Worm (Caenorhabditis elegans): ENCODE results near the gene Y40A1A.3.

Gene Y40A1A.3

DNA sequence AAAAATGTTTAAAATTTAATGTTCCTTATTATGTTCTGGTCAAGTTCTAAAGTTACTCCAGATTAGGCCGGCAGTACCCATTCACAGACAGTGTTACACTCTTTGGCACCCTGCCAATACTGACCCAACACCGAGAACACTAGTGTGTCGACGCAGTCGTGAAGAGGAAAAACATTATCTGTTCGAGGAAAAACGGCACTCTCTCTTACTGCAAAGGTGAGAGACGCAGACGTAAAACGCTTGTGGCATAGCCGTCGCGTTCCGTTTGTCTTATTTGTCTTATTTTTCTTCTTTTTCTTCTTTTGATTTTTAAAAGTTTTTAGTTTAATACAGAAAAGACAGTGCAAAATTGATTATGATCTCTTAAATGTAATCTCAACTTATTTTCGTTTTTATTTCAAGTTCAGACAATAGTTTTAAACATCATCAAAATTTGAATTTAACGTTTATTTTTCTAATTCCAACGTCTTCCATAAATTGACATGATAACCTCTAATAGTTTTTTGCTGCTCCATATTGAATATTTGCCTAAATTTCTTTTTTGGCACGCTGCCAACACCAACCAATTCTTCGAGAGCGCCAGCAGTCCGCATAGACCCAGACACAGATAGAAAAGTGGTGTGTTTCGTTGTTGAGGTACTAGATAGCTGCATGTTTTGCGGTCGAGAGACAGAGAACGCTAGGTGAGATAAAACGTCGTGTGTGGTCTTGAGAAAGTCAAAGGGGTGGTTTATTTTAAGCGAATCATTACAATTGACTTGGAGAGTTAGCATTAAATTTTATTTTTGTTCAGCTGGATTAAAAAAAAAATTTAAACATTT is 36.7 kb downstream of the Y40A1A.3 start (continued):
- TF ChIP-seq gei-8 (GFP tag; optimal IDR thresholded peaks at IDR 0.05) (no peak), madf-5 (GFP tag; IDR thresholded peaks at IDR 0.05) (no peak), hlh-11 (tag; optimal IDR thresholded peaks at IDR 0.05) (peak; percentile 54), snpc-4 (tag; optimal IDR thresholded peaks at IDR 0.05) (no peak), skn-1 (tag; optimal IDR thresholded peaks at IDR 0.05) (no peak), daf-12 (tag; optimal IDR thresholded peaks at IDR 0.05) (no peak), nhr-6 (tag; optimal IDR thresholded peaks at IDR 0.05) (no peak), duxl-1 (tag; optimal IDR thresholded peaks at IDR 0.05; ENCODE audit: poor library complexity) (peak; percentile 87), nhr-28 (tag; optimal IDR thresholded peaks at IDR 0.05) (peak; percentile 30), aha-1 (tag) (no peak), vab-7 (GFP tag; IDR thresholded peaks at IDR 0.05) (no peak), ZK546.5 (tag; optimal IDR thresholded peaks at IDR 0.05) (no peak), ZK337.2 (GFP tag; IDR thresholded peaks at IDR 0.05) (no peak), dmd-8 (GFP tag; IDR thresholded peaks at IDR 0.05) (no peak), lin-29 (GFP tag; IDR thresholded peaks at IDR 0.05) (no peak), mes-2 (tag; optimal IDR thresholded peaks at IDR 0.05; ENCODE audit: poor library complexity, severe bottlenecking) (peak; percentile 49), saeg-2 (GFP tag; IDR thresholded peaks at IDR 0.05) (no peak), lir-3 (tag; optimal IDR thresholded peaks at IDR 0.05) (no peak), zip-11 (GFP tag; IDR thresholded peaks at IDR 0.05) (no peak), ceh-32 (tag; optimal IDR thresholded peaks at IDR 0.05; ENCODE audit: poor library complexity) (no peak), mdl-1 (tag; optimal IDR thresholded peaks at IDR 0.05) (peak in 1 of 2 experiments; percentile 34), nhr-48 (tag; optimal IDR thresholded peaks at IDR 0.05) (no peak), zfp-2 (tag; optimal IDR thresholded peaks at IDR 0.05) (no peak), hmg-1.1 (GFP tag; IDR thresholded peaks at IDR 0.05) (peak; percentile 19), nhr-11 (tag; optimal IDR thresholded peaks at IDR 0.05) (peak; percentile 29)

DNA sequence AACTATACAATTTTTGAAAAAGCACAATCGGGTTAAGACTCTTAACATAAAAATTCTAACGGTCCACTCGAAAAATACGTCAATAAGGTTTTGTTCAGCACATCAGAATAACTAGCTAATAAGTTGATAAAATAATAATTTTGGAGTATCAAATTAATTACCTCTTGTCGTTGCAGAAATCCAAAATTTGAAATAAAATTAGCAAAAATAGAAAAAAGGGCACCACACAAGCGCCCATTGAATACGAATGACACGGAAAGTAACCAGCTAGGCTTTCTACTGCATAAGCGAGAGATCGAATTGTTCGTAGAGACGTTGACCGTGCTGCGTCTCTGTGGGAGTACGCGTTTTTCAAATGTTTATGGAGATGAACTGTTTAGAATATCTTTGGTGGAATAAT is 38.8 kb downstream of the Y40A1A.3 start:
- TF ChIP-seq unc-62 (GFP tag; optimal IDR thresholded peaks at IDR 0.05 in 1 of 2) = peak in 1 of 2 experiments; percentile 90
- no peak for TF ChIP-seq unc-62 (tag; optimal IDR thresholded peaks at IDR 0.05)
- no peak for TF ChIP-seq mep-1 (tag; optimal IDR thresholded peaks at IDR 0.05)
- no peak for TF ChIP-seq F26F4.8 (GFP tag; conservative IDR thresholded peaks at IDR 0.05)
- TF ChIP-seq dmd-6 (GFP tag; IDR thresholded peaks at IDR 0.05) = no peak
- no peak for TF ChIP-seq unc-130 (GFP tag; optimal IDR thresholded peaks at IDR 0.05)
